Worm (Caenorhabditis elegans): ENCODE measurements around the gene F56A8.5.
A peak's percentile ranks its signal among the peaks of the same experiment; 100 is the strongest.

The F56A8.5 gene

DNA sequence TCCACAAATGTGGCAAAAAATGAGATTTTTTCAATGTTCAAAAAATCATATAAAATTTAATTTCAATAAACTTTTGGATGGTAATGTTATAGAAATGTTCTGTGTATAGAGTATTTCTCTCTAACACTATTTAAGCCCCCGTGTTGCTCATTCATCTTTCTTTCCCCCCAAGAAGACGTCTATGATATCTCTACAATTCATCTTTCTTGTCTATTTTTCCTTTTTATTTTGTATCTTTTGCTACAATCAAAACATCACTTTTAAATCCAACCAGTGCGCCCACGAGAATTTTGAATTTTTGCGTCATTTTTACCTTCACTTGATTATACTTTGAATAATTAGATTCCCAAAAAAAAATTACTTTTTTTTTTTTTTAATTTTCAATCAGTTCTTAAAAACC is 7.1 kb downstream of the F56A8.5 start:
- TF ChIP-seq hmg-4 (GFP tag; optimal IDR thresholded peaks at IDR 0.05), result no peak
- TF ChIP-seq aly-1 (tag; optimal IDR thresholded peaks at IDR 0.05), result no peak
- no peak for TF ChIP-seq ets-7 (tag; optimal IDR thresholded peaks at IDR 0.05)
- TF ChIP-seq sea-1 (GFP tag; conservative IDR thresholded peaks at IDR 0.05), result no peak
- TF ChIP-seq scrt-1 (GFP tag; IDR thresholded peaks at IDR 0.05), result no peak
- TF ChIP-seq flt-1 (GFP tag; IDR thresholded peaks at IDR 0.05), result no peak
- TF ChIP-seq tbx-37 (GFP tag; conservative IDR thresholded peaks at IDR 0.05), result no peak
- TF ChIP-seq B0310.2 (tag; optimal IDR thresholded peaks at IDR 0.05), result no peak
- no peak for TF ChIP-seq tra-4 (tag; optimal IDR thresholded peaks at IDR 0.05)
- TF ChIP-seq F13C5.2 (tag; optimal IDR thresholded peaks at IDR 0.05), result no peak
- no peak for TF ChIP-seq ama-1 (optimal IDR thresholded peaks at IDR 0.05)
- no peak for TF ChIP-seq pes-1 (GFP tag; IDR thresholded peaks at IDR 0.05)
- TF ChIP-seq tbx-11 (GFP tag; IDR thresholded peaks at IDR 0.05), result no peak
- no peak for TF ChIP-seq hnd-1 (tag; optimal IDR thresholded peaks at IDR 0.05)
- TF ChIP-seq ceh-13 (GFP tag; optimal IDR thresholded peaks at IDR 0.05), result no peak
- TF ChIP-seq hmbx-1 (tag; optimal IDR thresholded peaks at IDR 0.05), result no peak
- no peak for TF ChIP-seq ceh-36 (tag; optimal IDR thresholded peaks at IDR 0.05)

DNA sequence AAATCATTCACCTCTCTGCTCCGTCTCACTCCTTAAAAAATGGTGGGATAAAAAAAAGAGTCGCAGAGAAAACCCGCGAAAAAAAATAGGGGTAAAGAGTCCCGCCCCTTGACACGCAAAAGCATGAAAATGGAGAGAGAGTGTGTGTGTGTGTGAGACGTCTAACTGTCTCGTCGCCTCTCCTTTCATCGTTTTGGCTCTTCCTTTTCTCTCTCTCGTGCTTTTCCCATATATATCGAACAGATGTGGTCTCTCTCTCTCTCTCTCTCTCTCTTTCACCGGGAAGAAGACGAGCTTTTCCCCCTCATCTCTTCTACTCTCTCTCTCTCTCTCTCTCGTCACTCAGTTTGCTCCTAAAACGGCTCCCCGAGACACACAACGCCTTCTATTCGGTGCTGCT is 10.1 kb downstream of the F56A8.5 start:
- TF ChIP-seq hmbx-1 (tag; optimal IDR thresholded peaks at IDR 0.05) (no peak), hmg-4 (GFP tag; optimal IDR thresholded peaks at IDR 0.05) (peak; percentile 42)

DNA sequence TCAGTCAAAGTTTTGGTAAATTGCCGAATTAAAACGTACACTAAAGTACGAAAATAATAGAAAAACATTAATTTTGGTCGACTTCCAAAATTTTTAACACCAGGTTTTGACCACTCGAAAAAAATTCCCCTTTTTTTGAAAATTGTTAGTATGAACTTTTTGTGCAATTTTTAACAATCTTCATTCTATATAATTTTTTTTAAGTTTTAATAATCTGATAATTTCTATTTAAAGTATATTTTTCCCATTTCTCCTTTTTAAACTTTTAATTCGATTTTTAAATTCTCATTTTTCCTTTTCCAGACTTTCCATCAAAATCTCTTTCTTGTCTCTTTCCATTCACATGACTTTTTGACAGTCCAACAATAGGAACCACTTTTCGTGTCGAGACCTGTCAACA is 11.3 kb downstream of the F56A8.5 start, which contains the start of gene unc-64:
Gene unc-64 (plus strand): TSS at position 301 of the 400 bp plus-strand sequence.
- TF ChIP-seq ceh-36 (tag; optimal IDR thresholded peaks at IDR 0.05), result no peak
- TF ChIP-seq F13C5.2 (tag; optimal IDR thresholded peaks at IDR 0.05), result no peak
- TF ChIP-seq flt-1 (GFP tag; IDR thresholded peaks at IDR 0.05), result no peak
- TF ChIP-seq ets-7 (tag; optimal IDR thresholded peaks at IDR 0.05), result no peak
- TF ChIP-seq aly-1 (tag; optimal IDR thresholded peaks at IDR 0.05), result no peak

DNA sequence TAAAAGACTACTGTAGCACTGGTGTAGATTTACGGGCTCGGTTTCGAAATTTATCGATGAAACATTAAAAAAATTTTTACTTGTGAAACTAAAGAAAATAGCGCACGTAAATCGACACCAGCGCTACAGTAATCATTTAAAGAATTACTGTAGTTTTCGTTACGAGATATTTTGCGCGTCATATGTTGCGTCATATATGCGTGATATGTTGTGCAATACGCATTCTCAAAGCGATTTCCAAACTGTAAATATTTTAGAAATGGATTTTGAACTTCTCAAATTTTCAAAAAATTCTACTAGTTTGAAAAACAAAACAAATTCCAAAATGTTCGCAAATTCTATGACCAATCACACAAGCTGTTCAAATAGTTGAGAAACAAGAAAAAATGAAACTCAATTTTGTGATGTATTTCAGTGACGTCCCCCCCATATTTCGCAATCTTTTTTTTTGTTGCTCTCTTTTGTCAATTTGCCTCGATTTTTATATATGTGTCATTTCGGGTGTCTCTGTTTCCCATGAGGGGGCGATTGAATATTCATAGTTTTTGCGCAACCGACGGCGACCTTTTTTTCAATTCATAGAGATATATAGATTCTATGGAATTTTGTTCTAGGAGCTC is 12.3 kb downstream of the F56A8.5 start:
- TF ChIP-seq tbx-11 (GFP tag; IDR thresholded peaks at IDR 0.05) (no peak), hmg-4 (GFP tag; optimal IDR thresholded peaks at IDR 0.05) (no peak), ceh-13 (GFP tag; optimal IDR thresholded peaks at IDR 0.05) (no peak), tbx-37 (GFP tag; conservative IDR thresholded peaks at IDR 0.05) (no peak), pes-1 (GFP tag; IDR thresholded peaks at IDR 0.05) (no peak), scrt-1 (GFP tag; IDR thresholded peaks at IDR 0.05) (no peak), flt-1 (GFP tag; IDR thresholded peaks at IDR 0.05) (no peak), hnd-1 (tag; optimal IDR thresholded peaks at IDR 0.05) (no peak), tra-4 (tag; optimal IDR thresholded peaks at IDR 0.05) (no peak), ets-7 (tag; optimal IDR thresholded peaks at IDR 0.05) (no peak), F13C5.2 (tag; optimal IDR thresholded peaks at IDR 0.05) (no peak), sea-1 (GFP tag; conservative IDR thresholded peaks at IDR 0.05) (no peak), aly-1 (tag; optimal IDR thresholded peaks at IDR 0.05) (no peak), ceh-36 (tag; optimal IDR thresholded peaks at IDR 0.05) (no peak), B0310.2 (tag; optimal IDR thresholded peaks at IDR 0.05) (no peak), hmbx-1 (tag; optimal IDR thresholded peaks at IDR 0.05) (no peak), ama-1 (optimal IDR thresholded peaks at IDR 0.05) (no peak)

DNA sequence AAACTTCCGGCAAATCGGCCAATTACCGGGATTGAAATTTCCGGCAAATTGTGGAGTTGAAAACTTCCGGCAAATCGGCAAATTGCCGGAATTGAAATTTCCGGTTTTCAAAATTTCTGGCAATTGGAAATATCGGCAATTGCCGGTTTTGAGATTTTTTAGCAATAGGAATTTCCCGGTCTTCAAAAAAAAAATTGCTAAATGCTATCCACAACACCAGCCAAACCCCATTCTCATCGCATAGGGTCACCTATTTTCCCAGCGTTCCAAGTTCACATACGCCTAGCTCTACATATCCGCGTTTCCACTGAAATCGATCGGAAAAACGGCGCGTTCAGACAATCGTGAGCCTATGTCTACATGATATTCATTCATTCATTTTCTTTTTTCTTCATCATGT is 19.8 kb downstream of the F56A8.5 start, which contains the start of gene F56A8.8:
Gene F56A8.8 (plus strand): TSS at position 301 of the 400 bp plus-strand sequence.
- TF ChIP-seq scrt-1 (GFP tag; IDR thresholded peaks at IDR 0.05), result no peak
- TF ChIP-seq hmg-4 (GFP tag; optimal IDR thresholded peaks at IDR 0.05), result no peak
- no peak for TF ChIP-seq hnd-1 (tag; optimal IDR thresholded peaks at IDR 0.05)
- TF ChIP-seq sea-1 (GFP tag; conservative IDR thresholded peaks at IDR 0.05), result no peak
- no peak for TF ChIP-seq tra-4 (tag; optimal IDR thresholded peaks at IDR 0.05)
- no peak for TF ChIP-seq flt-1 (GFP tag; IDR thresholded peaks at IDR 0.05)
- no peak for TF ChIP-seq tbx-11 (GFP tag; IDR thresholded peaks at IDR 0.05)
- no peak for TF ChIP-seq B0310.2 (tag; optimal IDR thresholded peaks at IDR 0.05)
- TF ChIP-seq F13C5.2 (tag; optimal IDR thresholded peaks at IDR 0.05), result no peak
- no peak for TF ChIP-seq ceh-13 (GFP tag; optimal IDR thresholded peaks at IDR 0.05)
- no peak for TF ChIP-seq tbx-37 (GFP tag; conservative IDR thresholded peaks at IDR 0.05)

DNA sequence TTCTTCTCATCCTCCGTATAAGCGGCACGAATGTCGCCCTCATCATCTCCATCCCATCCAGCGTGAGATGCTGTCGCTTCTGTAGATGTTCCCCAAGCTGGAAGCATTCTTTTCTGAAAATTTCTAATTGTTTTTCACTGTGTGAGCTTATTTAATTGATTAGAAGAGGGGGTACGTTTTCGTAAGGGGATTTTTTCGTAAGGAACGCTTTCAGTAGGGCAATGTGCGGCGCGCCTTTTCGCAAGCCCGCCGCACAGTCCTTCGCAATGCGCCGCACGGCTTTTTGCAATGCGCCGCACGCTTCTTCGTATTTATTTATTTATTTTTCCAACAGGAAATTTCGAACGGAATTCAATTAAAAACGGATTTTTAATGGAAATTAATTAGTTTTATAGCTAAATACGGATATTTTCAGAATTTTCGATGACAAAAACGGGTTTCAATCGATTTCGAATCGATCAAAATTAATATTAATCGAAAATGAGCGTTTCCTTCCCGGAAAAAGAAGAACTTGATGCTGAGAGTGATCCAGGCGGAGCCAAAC is 27.4 kb downstream of the F56A8.5 start, which contains the start of gene set-25:
Gene set-25 (minus strand): TSS at position 120 of the 544 bp plus-strand sequence.
- TF ChIP-seq tbx-11 (GFP tag; IDR thresholded peaks at IDR 0.05), result peak; percentile 51; the same call in 1 of the 2 replicates
- peak; percentile 80 for TF ChIP-seq pes-1 (GFP tag; IDR thresholded peaks at IDR 0.05)
- peak; percentile 14 for TF ChIP-seq ceh-13 (GFP tag; optimal IDR thresholded peaks at IDR 0.05)
- peak; percentile 47; the same call in 1 of the 2 replicates for TF ChIP-seq scrt-1 (GFP tag; IDR thresholded peaks at IDR 0.05)
- peak; percentile 53; the same call in 1 of the 2 replicates for TF ChIP-seq sea-1 (GFP tag; conservative IDR thresholded peaks at IDR 0.05)

DNA sequence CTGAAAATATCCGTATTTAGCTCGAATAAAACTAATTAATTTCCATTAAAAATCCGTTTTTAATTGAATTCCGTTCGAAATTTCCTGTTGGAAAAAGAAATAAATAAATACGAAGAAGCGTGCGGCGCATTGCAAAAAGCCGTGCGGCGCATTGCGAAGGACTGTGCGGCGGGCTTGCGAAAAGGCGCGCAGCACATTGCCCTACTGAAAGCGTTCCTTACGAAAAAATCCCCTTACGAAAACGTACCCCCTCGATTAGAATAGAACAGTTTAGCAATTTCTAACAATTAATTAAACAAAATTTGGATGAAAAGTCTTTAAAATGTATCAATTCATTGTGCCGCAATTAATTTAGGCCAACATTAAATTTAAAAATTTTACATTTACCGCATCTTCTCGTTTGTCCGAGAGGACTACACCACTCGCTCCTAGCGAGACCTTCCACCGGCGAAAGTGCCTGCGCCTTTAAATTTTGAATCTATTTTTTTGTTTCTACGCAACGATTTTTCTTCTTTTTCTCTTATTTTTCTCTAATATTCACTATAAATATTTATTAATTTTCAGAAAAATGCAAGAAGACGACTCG is 30.7 kb downstream of the F56A8.5 start, which contains the start of gene npp-18:
Gene npp-18 (plus strand): TSS at position 565 of the 586 bp plus-strand sequence.
- TF ChIP-seq tbx-11 (GFP tag; IDR thresholded peaks at IDR 0.05) (peak; percentile 83), pes-1 (GFP tag; IDR thresholded peaks at IDR 0.05) (peak; percentile 83), flt-1 (GFP tag; IDR thresholded peaks at IDR 0.05) (peak; percentile 73), sea-1 (GFP tag; conservative IDR thresholded peaks at IDR 0.05) (peak; percentile 87), scrt-1 (GFP tag; IDR thresholded peaks at IDR 0.05) (peak; percentile 84), tbx-37 (GFP tag; conservative IDR thresholded peaks at IDR 0.05) (peak; percentile 75; the same call in 1 of the 2 replicates)

Measured in whole organism, early embryonic.